Fruit fly (Drosophila melanogaster) whole organism, embryonic: ENCODE measurements around the gene CG18081.

ENCODE experiments used
- Ada2b ChIP-seq: fragments of 200-800 bp; sonication (Bioruptor generic); IDR thresholded peaks from 2 replicates; pipeline ENCODE4 v1.3.6; 2022; ENCODE audit warnings: missing biosample characterization, missing genetic modification characterization
- CG12744 ChIP-seq: fragments of 200-800 bp; sonication (Bioruptor generic); optimal IDR thresholded peaks from 2 replicates; lab custom pipeline; 2016; ENCODE audit warnings: missing biosample characterization, missing genetic modification characterization
- CG13894 ChIP-seq: fragments of 200-800 bp; sonication (Bioruptor generic); optimal IDR thresholded peaks from 3 replicates; lab custom pipeline; 2018; ENCODE audit warnings: missing biosample characterization, mild to moderate bottlenecking, missing genetic modification characterization, moderate library complexity
- CG14710 ChIP-seq: fragments of 200-800 bp; sonication (Bioruptor generic); optimal IDR thresholded peaks from 3 replicates; lab custom pipeline; 2019; ENCODE audit warnings: missing biosample characterization, mild to moderate bottlenecking, missing genetic modification characterization, moderate library complexity
- CG14965 ChIP-seq: fragments of 200-800 bp; sonication (Bioruptor generic); optimal IDR thresholded peaks from 2 replicates; lab custom pipeline; 2016; ENCODE audit warnings: missing biosample characterization, missing genetic modification characterization, borderline replicate concordance
- CG15011 ChIP-seq: fragments of 200-800 bp; sonication (Bioruptor generic); optimal IDR thresholded peaks from 3 replicates; lab custom pipeline; 2018; ENCODE audit warnings: missing biosample characterization, mild to moderate bottlenecking, missing genetic modification characterization
- CG1529 ChIP-seq: fragments of 200-800 bp; sonication (Bioruptor generic); optimal IDR thresholded peaks from 3 replicates; lab custom pipeline; 2018; ENCODE audit warnings: missing biosample characterization, missing genetic modification characterization
- CG15601 ChIP-seq: fragments of 200-800 bp; sonication (Bioruptor generic); optimal IDR thresholded peaks from 3 replicates; lab custom pipeline; 2019; ENCODE audit warnings: missing biosample characterization, mild to moderate bottlenecking, missing genetic modification characterization, moderate library complexity
- CG17802 ChIP-seq: fragments of 200-800 bp; sonication (Bioruptor generic); optimal IDR thresholded peaks from 2 replicates; lab custom pipeline; 2018; ENCODE audit warnings: missing biosample characterization, mild to moderate bottlenecking, missing genetic modification characterization, moderate library complexity
- CG1792 ChIP-seq: fragments of 200-800 bp; sonication (Bioruptor generic); optimal IDR thresholded peaks from 2 replicates; lab custom pipeline; 2016; ENCODE audit warnings: missing biosample characterization, missing genetic modification characterization
- CG2678 ChIP-seq: fragments of 200-800 bp; sonication (Bioruptor generic); optimal IDR thresholded peaks from 3 replicates; lab custom pipeline; 2019; ENCODE audit warnings: missing biosample characterization, mild to moderate bottlenecking, missing genetic modification characterization, moderate library complexity
- CG2889 ChIP-seq: fragments of 200-800 bp; sonication (Bioruptor generic); IDR thresholded peaks from 3 replicates; pipeline ENCODE4 v1.3.6; 2022; ENCODE audit warnings: missing biosample characterization, missing genetic modification characterization
- CG3281 ChIP-seq: fragments of 200-800 bp; sonication (Bioruptor generic); optimal IDR thresholded peaks from 3 replicates; lab custom pipeline; 2017; ENCODE audit warnings: missing biosample characterization, mild to moderate bottlenecking, missing genetic modification characterization
- CG3407 ChIP-seq: fragments of 200-800 bp; sonication (Bioruptor generic); optimal IDR thresholded peaks from 2 replicates; lab custom pipeline; 2018; ENCODE audit warnings: missing biosample characterization, mild to moderate bottlenecking, missing genetic modification characterization
- CG34376 ChIP-seq: fragments of 200-800 bp; sonication (Bioruptor generic); optimal IDR thresholded peaks from 2 replicates; lab custom pipeline; 2018; ENCODE audit warnings: missing biosample characterization, mild to moderate bottlenecking, missing genetic modification characterization
- CG3838 ChIP-seq: fragments of 200-800 bp; sonication (Bioruptor generic); optimal IDR thresholded peaks from 3 replicates; lab custom pipeline; 2016; ENCODE audit warnings: missing biosample characterization, missing genetic modification characterization
- CG4424 ChIP-seq: fragments of 200-800 bp; sonication (Bioruptor generic); optimal IDR thresholded peaks from 3 replicates; lab custom pipeline; 2016; ENCODE audit warnings: missing biosample characterization, missing genetic modification characterization
- CG4617 ChIP-seq: fragments of 200-800 bp; sonication (Bioruptor generic); optimal IDR thresholded peaks from 3 replicates; lab custom pipeline; 2016; ENCODE audit warnings: missing biosample characterization, missing genetic modification characterization, borderline replicate concordance
- CG4707 ChIP-seq: fragments of 200-800 bp; sonication (Bioruptor generic); optimal IDR thresholded peaks from 2 replicates; lab custom pipeline; 2018; ENCODE audit warnings: missing biosample characterization, mild to moderate bottlenecking, missing genetic modification characterization, moderate library complexity
- CG4854 ChIP-seq: fragments of 200-800 bp; sonication (Bioruptor generic); optimal IDR thresholded peaks from 2 replicates; lab custom pipeline; 2016; ENCODE audit warnings: missing biosample characterization, missing genetic modification characterization, inconsistent platforms
- CG6813 ChIP-seq: fragments of 200-800 bp; sonication (Bioruptor generic); optimal IDR thresholded peaks from 2 replicates; lab custom pipeline; 2017; ENCODE audit warnings: missing biosample characterization, missing genetic modification characterization, mild to moderate bottlenecking, moderate library complexity, missing genetic modification reagents
- CG7786 ChIP-seq: fragments of 200-800 bp; sonication (Bioruptor generic); optimal IDR thresholded peaks from 2 replicates; lab custom pipeline; 2016; ENCODE audit warnings: missing biosample characterization, missing genetic modification characterization
- CG8765 ChIP-seq: fragments of 200-800 bp; sonication (Bioruptor generic); IDR thresholded peaks from 2 replicates; pipeline ENCODE4 v1.3.6; 2022; ENCODE audit warnings: missing biosample characterization, missing genetic modification characterization
- CG8944 ChIP-seq: fragments of 200-800 bp; sonication (Bioruptor generic); optimal IDR thresholded peaks from 3 replicates; lab custom pipeline; 2016; ENCODE audit warnings: missing biosample characterization, missing genetic modification characterization
- D19B ChIP-seq: fragments of 200-800 bp; sonication (Bioruptor generic); optimal IDR thresholded peaks from 2 replicates; lab custom pipeline; 2017; ENCODE audit warnings: missing biosample characterization, mild to moderate bottlenecking, missing genetic modification characterization
- Dfd ChIP-seq, 2 experiments: fragments of >200 bp; optimal IDR thresholded peaks; 2 replicates each; lab custom pipeline; 2017; ENCODE audit warnings: missing biosample characterization in 2 of 2, missing genetic modification characterization in 2 of 2
- Dip3 ChIP-seq: fragments of 200-800 bp; sonication (Bioruptor generic); optimal IDR thresholded peaks from 3 replicates; lab custom pipeline; 2016; ENCODE audit warnings: missing biosample characterization, missing genetic modification characterization
- Doc3 ChIP-seq: fragments of 200-800 bp; sonication (Bioruptor generic); IDR thresholded peaks from 3 replicates; pipeline ENCODE4 v1.3.6; 2022; ENCODE audit warnings: missing biosample characterization, missing genetic modification characterization; ENCODE audit not compliant: partially characterized antibody
- Elba2 ChIP-seq: fragments of 200-800 bp; sonication (Bioruptor generic); optimal IDR thresholded peaks from 3 replicates; lab custom pipeline; 2016; ENCODE audit warnings: missing biosample characterization, missing genetic modification characterization
- Ets97D ChIP-seq: fragments of 200-800 bp; sonication (Bioruptor generic); optimal IDR thresholded peaks from 3 replicates; lab custom pipeline; 2016; ENCODE audit warnings: missing biosample characterization, missing genetic modification characterization
- H15 ChIP-seq: fragments of 200-800 bp; sonication (Bioruptor generic); IDR thresholded peaks from 3 replicates; pipeline ENCODE4 v1.3.6; 2022; ENCODE audit warnings: missing biosample characterization, missing genetic modification characterization
- H2.0 ChIP-seq: fragments of 200-800 bp; sonication (Bioruptor generic); IDR thresholded peaks from 2 replicates; pipeline ENCODE4 v1.3.6; 2022; ENCODE audit warnings: missing biosample characterization, missing genetic modification characterization
- HHEX ChIP-seq: fragments of 200-800 bp; sonication (Bioruptor generic); optimal IDR thresholded peaks from 3 replicates; lab custom pipeline; 2017; ENCODE audit warnings: missing biosample characterization, mild to moderate bottlenecking, missing genetic modification characterization, missing genetic modification reagents
- Lpt ChIP-seq: fragments of >200 bp; optimal IDR thresholded peaks from 2 replicates; lab custom pipeline; 2018; ENCODE audit warnings: missing biosample characterization, missing genetic modification characterization
- Neu2 ChIP-seq: fragments of 200-800 bp; sonication (Bioruptor generic); optimal IDR thresholded peaks from 3 replicates; lab custom pipeline; 2016; ENCODE audit warnings: missing biosample characterization, missing genetic modification characterization, borderline replicate concordance
- Opbp ChIP-seq: fragments of 200-800 bp; sonication (Bioruptor generic); IDR thresholded peaks from 3 replicates; pipeline ENCODE4 v1.3.6; 2022; ENCODE audit warnings: missing biosample characterization, missing genetic modification characterization; ENCODE audit not compliant: partially characterized antibody
- YL-1 ChIP-seq: fragments of 200-800 bp; sonication (Bioruptor generic); optimal IDR thresholded peaks from 3 replicates; lab custom pipeline; 2017; ENCODE audit warnings: missing biosample characterization, mild to moderate bottlenecking, missing genetic modification characterization
- corto ChIP-seq: fragments of 200-800 bp; sonication (Bioruptor generic); optimal IDR thresholded peaks from 2 replicates; lab custom pipeline; 2016; ENCODE audit warnings: missing biosample characterization, mild to moderate bottlenecking, missing genetic modification characterization, moderate library complexity
- croc ChIP-seq: fragments of 200-800 bp; sonication (Bioruptor generic); conservative IDR thresholded peaks from 3 replicates; pipeline ENCODE4 v1.3.6; 2022; ENCODE audit warnings: missing biosample characterization, missing genetic modification characterization
- gce ChIP-seq: fragments of 200-800 bp; sonication (Bioruptor generic); IDR thresholded peaks from 3 replicates; pipeline ENCODE4 v1.3.6; 2022; ENCODE audit warnings: missing biosample characterization, missing genetic modification characterization
- gro ChIP-seq: fragments of 200-800 bp; sonication (Bioruptor generic); optimal IDR thresholded peaks from 2 replicates; lab custom pipeline; 2016; ENCODE audit warnings: missing biosample characterization, missing genetic modification characterization
- gt ChIP-seq: fragments of 200-800 bp; sonication (Bioruptor generic); IDR thresholded peaks from 2 replicates; pipeline ENCODE4 v1.3.6; 2022; ENCODE audit warnings: missing biosample characterization, missing genetic modification characterization
- hbn ChIP-seq: fragments of 200-800 bp; sonication (Bioruptor generic); IDR thresholded peaks from 2 replicates; pipeline ENCODE4 v1.3.6; 2022; ENCODE audit warnings: missing biosample characterization, missing genetic modification characterization; ENCODE audit not compliant: partially characterized antibody
- klu ChIP-seq: fragments of 200-800 bp; sonication (Bioruptor generic); IDR thresholded peaks from 2 replicates; pipeline ENCODE4 v1.3.6; 2022; ENCODE audit warnings: missing biosample characterization, missing genetic modification characterization
- luna ChIP-seq: fragments of 200-800 bp; sonication (Bioruptor generic); optimal IDR thresholded peaks from 2 replicates; lab custom pipeline; 2016; ENCODE audit warnings: missing biosample characterization, missing genetic modification characterization
- phol ChIP-seq: fragments of 200-800 bp; sonication (Bioruptor generic); optimal IDR thresholded peaks from 3 replicates; lab custom pipeline; 2018; ENCODE audit warnings: missing biosample characterization, mild to moderate bottlenecking, missing genetic modification characterization, moderate library complexity
- ranshi ChIP-seq: fragments of 200-800 bp; sonication (Bioruptor generic); IDR thresholded peaks from 2 replicates; pipeline ENCODE4 v1.3.6; 2022; ENCODE audit warnings: missing biosample characterization, missing genetic modification characterization
- scrt ChIP-seq: fragments of 200-800 bp; sonication (Bioruptor generic); optimal IDR thresholded peaks from 2 replicates; lab custom pipeline; 2018; ENCODE audit warnings: missing biosample characterization, mild to moderate bottlenecking, missing genetic modification characterization, moderate library complexity
- shn ChIP-seq: fragments of 200-800 bp; sonication (Bioruptor generic); optimal IDR thresholded peaks from 3 replicates; lab custom pipeline; 2016; ENCODE audit warnings: missing biosample characterization, missing genetic modification characterization
- tna ChIP-seq: fragments of 200-800 bp; sonication (Bioruptor generic); IDR thresholded peaks from 2 replicates; pipeline ENCODE4 v1.3.6; 2022; ENCODE audit warnings: missing biosample characterization, missing genetic modification characterization; ENCODE audit not compliant: partially characterized antibody
- unc-4 ChIP-seq: fragments of 200-800 bp; sonication (Bioruptor generic); IDR thresholded peaks from 2 replicates; pipeline ENCODE4 v1.3.6; 2022; ENCODE audit warnings: missing biosample characterization, missing genetic modification characterization; ENCODE audit not compliant: partially characterized antibody

Gene CG18081

dm6 chr3L:15816714-15817113 lies 18.5 kb downstream of the CG18081 start, which contains the start of gene CkIIalpha-i1 (continued):
- TF ChIP-seq H2.0 (GFP tag; lab: Robert Waterston, UW) (no peak), unc-4 (GFP tag; lab: Robert Waterston, UW) (peak; percentile 92), Doc3 (peak; percentile 95), CG6813 (GFP tag; lab: Kevin White, UChicago) (no peak), ranshi (no peak), CG34376 (GFP tag; lab: Kevin White, UChicago) (no peak), CG3407 (no peak), gce (no peak), CG2889 (GFP tag; lab: Robert Waterston, UW) (no peak), shn (no peak), CG1529 (GFP tag; lab: Kevin White, UChicago) (no peak), Dfd (GFP tag; optimal IDR thresholded peaks at IDR 0.05; lab: Kevin White, UChicago) (no peak), H15 (GFP tag; lab: Robert Waterston, UW) (no peak), CG15011 (GFP tag; lab: Kevin White, UChicago) (no peak), CG4424 (GFP tag; lab: Kevin White, UChicago) (no peak), klu (no peak), corto (no peak), CG12744 (no peak), CG8944 (GFP tag; lab: Kevin White, UChicago) (no peak), CG17802 (tag; lab: Kevin White, UChicago) (no peak), Lpt (GFP tag; lab: Kevin White, UChicago) (no peak), CG3838 (GFP tag; lab: Kevin White, UChicago) (no peak), CG2678 (tag; lab: Kevin White, UChicago) (no peak), CG4707 (GFP tag; lab: Kevin White, UChicago) (no peak), D19B (GFP tag; lab: Kevin White, UChicago) (no peak), CG14710 (peak; percentile 11), CG4617 (GFP tag; lab: Kevin White, UChicago) (no peak), Ada2b (GFP tag; lab: Robert Waterston, UW) (no peak), phol (tag; lab: Kevin White, UChicago) (no peak), Ets97D (GFP tag; lab: Kevin White, UChicago) (peak; percentile 3), CG14965 (GFP tag; lab: Kevin White, UChicago) (no peak), YL-1 (GFP tag; lab: Kevin White, UChicago) (no peak), CG7786 (GFP tag; lab: Kevin White, UChicago) (no peak), CG15601 (tag; lab: Kevin White, UChicago) (no peak), luna (GFP tag; lab: Kevin White, UChicago) (no peak), gt (GFP tag; lab: Robert Waterston, UW) (no peak), gro (GFP tag; lab: Kevin White, UChicago) (no peak), CG8765 (GFP tag; lab: Robert Waterston, UW) (no peak), CG1792 (GFP tag; lab: Kevin White, UChicago) (no peak), hbn (GFP tag; lab: Robert Waterston, UW) (peak; percentile 91), Elba2 (GFP tag; lab: Kevin White, UChicago) (no peak), Dip3 (GFP tag; lab: Kevin White, UChicago) (no peak), CG3281 (no peak), Neu2 (no peak), scrt (GFP tag; lab: Kevin White, UChicago) (no peak), tna (GFP tag; lab: Robert Waterston, UW) (peak; percentile 99), Opbp (peak; percentile 96; the same call in 2 of the 3 replicates), CG4854 (no peak), CG13894 (tag; lab: Kevin White, UChicago) (no peak), HHEX (GFP tag; lab: Kevin White, UChicago) (no peak), croc (GFP tag; lab: Robert Waterston, UW) (no peak)
